Fruit fly (Drosophila melanogaster): ENCODE measurements around the gene Ets21C.

Ets21C gene

dm6 chr2L:513035-513434 lies 39.7 kb downstream of the Ets21C start (continued):
- TF ChIP-seq BEAF-32 (GFP tag; optimal IDR thresholded peaks at IDR 0.05), result no peak
- TF ChIP-seq CG8089 (GFP tag; optimal IDR thresholded peaks at IDR 0.05), result no peak
- no peak for TF ChIP-seq sqz (GFP tag; optimal IDR thresholded peaks at IDR 0.05)
- TF ChIP-seq dmrt99B (tag; optimal IDR thresholded peaks at IDR 0.05), result peak; percentile 9
- TF ChIP-seq CG12219 (GFP tag; optimal IDR thresholded peaks at IDR 0.05), result peak; percentile 22
- TF ChIP-seq inv (GFP tag; IDR thresholded peaks at IDR 0.05; ENCODE audit: partially characterized antibody), result no peak
- no peak for TF ChIP-seq CG12236 (GFP tag; optimal IDR thresholded peaks at IDR 0.05)
- no peak for TF ChIP-seq CG8478 (optimal IDR thresholded peaks at IDR 0.05)
- no peak for TF ChIP-seq hth (optimal IDR thresholded peaks at IDR 0.05)
- TF ChIP-seq seq (GFP tag; IDR thresholded peaks at IDR 0.05), result no peak
- TF ChIP-seq tna (GFP tag; IDR thresholded peaks at IDR 0.05; ENCODE audit: partially characterized antibody), result no peak
- TF ChIP-seq Hmr (GFP tag; optimal IDR thresholded peaks at IDR 0.05), result peak; percentile 31
- TF ChIP-seq Lim3 (GFP tag; IDR thresholded peaks at IDR 0.05), result no peak
- TF ChIP-seq CG16863 (GFP tag; optimal IDR thresholded peaks at IDR 0.05), result no peak
- TF ChIP-seq CG1603 (tag; optimal IDR thresholded peaks at IDR 0.05), result peak; percentile 33
- 0 out of 3 replicates have a peak, but pooled peaks have one; percentile 39 for TF ChIP-seq CG34422 (GFP tag; IDR thresholded peaks at IDR 0.05)
- TF ChIP-seq Eip74EF (GFP tag; optimal IDR thresholded peaks at IDR 0.05), result no peak
- TF ChIP-seq dysf (GFP tag; IDR thresholded peaks at IDR 0.05), result 0 out of 3 replicates have a peak, but pooled peaks have one; percentile 17
- no peak for TF ChIP-seq CG17912 (GFP tag; optimal IDR thresholded peaks at IDR 0.05)
- TF ChIP-seq CG11504 (tag; optimal IDR thresholded peaks at IDR 0.05), result peak; percentile 31
- no peak for TF ChIP-seq CG18476 (GFP tag; optimal IDR thresholded peaks at IDR 0.05)
- no peak for TF ChIP-seq ab (GFP tag; optimal IDR thresholded peaks at IDR 0.05)
- peak; percentile 19 for TF ChIP-seq gem (tag; optimal IDR thresholded peaks at IDR 0.05)
- TF ChIP-seq fd96Cb (tag; optimal IDR thresholded peaks at IDR 0.05), result no peak

dm6 chr2L:512028-512427 lies 40.7 kb downstream of the Ets21C start:
- peak; percentile 72 for TF ChIP-seq H2.0 (GFP tag; IDR thresholded peaks at IDR 0.05)
- peak; percentile 76 for TF ChIP-seq dysf (GFP tag; IDR thresholded peaks at IDR 0.05)
- peak; percentile 58 for TF ChIP-seq HLH3B (GFP tag; IDR thresholded peaks at IDR 0.05)
- no peak for TF ChIP-seq nerfin-1 (tag; optimal IDR thresholded peaks at IDR 0.05)
- TF ChIP-seq seq (GFP tag; IDR thresholded peaks at IDR 0.05), result peak; percentile 64; the same call in 1 of the 2 replicates
- peak; percentile 53; the same call in 1 of the 2 replicates for TF ChIP-seq CG31441 (GFP tag; IDR thresholded peaks at IDR 0.05)
- TF ChIP-seq Chrac-16 (GFP tag; optimal IDR thresholded peaks at IDR 0.05), result peak; percentile 58
- TF ChIP-seq CG30403 (GFP tag; optimal IDR thresholded peaks at IDR 0.05), result peak; percentile 65
- TF ChIP-seq TFAM (GFP tag; optimal IDR thresholded peaks at IDR 0.05), result no peak
- peak; percentile 52; the same call in 1 of the 2 replicates for TF ChIP-seq CG17612 (GFP tag; IDR thresholded peaks at IDR 0.05)
- peak; percentile 49; the same call in 1 of the 2 replicates for TF ChIP-seq chm (GFP tag; IDR thresholded peaks at IDR 0.05)
- no peak for TF ChIP-seq kay (GFP tag; optimal IDR thresholded peaks at IDR 0.05)
- peak; percentile 73 for TF ChIP-seq unpg (GFP tag; optimal IDR thresholded peaks at IDR 0.05)
- peak; percentile 65 for TF ChIP-seq az2 (GFP tag; optimal IDR thresholded peaks at IDR 0.05)
- peak; percentile 62 for TF ChIP-seq CG10209 (GFP tag; optimal IDR thresholded peaks at IDR 0.05)
- peak; percentile 40; the same call in 1 of the 2 replicates for TF ChIP-seq Atf6 (GFP tag; IDR thresholded peaks at IDR 0.05)
- no peak for TF ChIP-seq Dbx (GFP tag; IDR thresholded peaks at IDR 0.05)
- TF ChIP-seq dmrt11E (tag; optimal IDR thresholded peaks at IDR 0.05), result peak; percentile 65
- no peak for TF ChIP-seq kni (GFP tag; optimal IDR thresholded peaks at IDR 0.05)
- peak; percentile 12; the same call in 1 of the 2 replicates for TF ChIP-seq CG3847 (GFP tag; IDR thresholded peaks at IDR 0.05)
- no peak for TF ChIP-seq pita (GFP tag; optimal IDR thresholded peaks at IDR 0.05)
- TF ChIP-seq Dfd (GFP tag; optimal IDR thresholded peaks at IDR 0.05), result no peak
- TF ChIP-seq sens-2 (GFP tag; IDR thresholded peaks at IDR 0.05), result peak; percentile 66; the same call in 1 of the 2 replicates
- no peak for TF ChIP-seq ro (GFP tag; IDR thresholded peaks at IDR 0.05)
- TF ChIP-seq phol (tag; optimal IDR thresholded peaks at IDR 0.05), result peak; percentile 54
- TF ChIP-seq hth (optimal IDR thresholded peaks at IDR 0.05), result no peak
- peak; percentile 37 to 75 for TF ChIP-seq Hr51 (GFP tag; optimal IDR thresholded peaks at IDR 0.05)
- TF ChIP-seq CG11560 (tag; IDR thresholded peaks at IDR 0.05), result no peak
- no peak for TF ChIP-seq kah (GFP tag; optimal IDR thresholded peaks at IDR 0.05)
- no peak for TF ChIP-seq CG15073 (GFP tag; optimal IDR thresholded peaks at IDR 0.05)

Data from whole organism, embryonic.